Fruit fly (Drosophila melanogaster) whole organism, embryonic: ENCODE measurements around the gene Wdfy2.

Experiments
- CG10654 ChIP-seq: fragments of 200-800 bp; sonication (Bioruptor generic); optimal IDR thresholded peaks from 2 replicates; lab custom pipeline; 2016; ENCODE audit warnings: missing biosample characterization, missing genetic modification characterization
- CG11398 ChIP-seq: fragments of 200-800 bp; sonication (Bioruptor generic); optimal IDR thresholded peaks from 2 replicates; lab custom pipeline; 2016; ENCODE audit warnings: missing biosample characterization, missing genetic modification characterization
- CG11456 ChIP-seq: fragments of 200-800 bp; sonication (Bioruptor generic); IDR thresholded peaks from 3 replicates; pipeline ENCODE4 v1.3.6; 2022; ENCODE audit warnings: missing biosample characterization, missing genetic modification characterization
- CG13296 ChIP-seq: fragments of 200-800 bp; sonication (Bioruptor generic); optimal IDR thresholded peaks from 3 replicates; lab custom pipeline; 2018; ENCODE audit warnings: missing biosample characterization, mild to moderate bottlenecking, missing genetic modification characterization
- CG13775 ChIP-seq: fragments of 200-800 bp; sonication (Bioruptor generic); optimal IDR thresholded peaks from 3 replicates; lab custom pipeline; 2017; ENCODE audit warnings: missing biosample characterization, mild to moderate bottlenecking, missing genetic modification characterization
- CG1529 ChIP-seq: fragments of 200-800 bp; sonication (Bioruptor generic); optimal IDR thresholded peaks from 3 replicates; lab custom pipeline; 2018; ENCODE audit warnings: missing biosample characterization, missing genetic modification characterization
- CG15696 ChIP-seq: fragments of 200-800 bp; sonication (Bioruptor generic); optimal IDR thresholded peaks from 2 replicates; lab custom pipeline; 2019; ENCODE audit warnings: missing biosample characterization, mild to moderate bottlenecking, missing genetic modification characterization, moderate library complexity
- CG17802 ChIP-seq: fragments of 200-800 bp; sonication (Bioruptor generic); optimal IDR thresholded peaks from 2 replicates; lab custom pipeline; 2018; ENCODE audit warnings: missing biosample characterization, mild to moderate bottlenecking, missing genetic modification characterization, moderate library complexity
- CG17829 ChIP-seq: fragments of 200-800 bp; optimal IDR thresholded peaks from 2 replicates; lab custom pipeline; 2019; ENCODE audit warnings: missing biosample characterization, mild to moderate bottlenecking, missing genetic modification characterization, moderate library complexity
- CG18764 ChIP-seq: fragments of 200-800 bp; sonication (Bioruptor generic); optimal IDR thresholded peaks from 3 replicates; lab custom pipeline; 2016; ENCODE audit warnings: missing biosample characterization, missing genetic modification characterization
- CG2116 ChIP-seq: fragments of 200-800 bp; sonication (Bioruptor generic); optimal IDR thresholded peaks from 3 replicates; lab custom pipeline; 2018; ENCODE audit warnings: missing biosample characterization, mild to moderate bottlenecking, missing genetic modification characterization
- CG2889 ChIP-seq: fragments of 200-800 bp; sonication (Bioruptor generic); IDR thresholded peaks from 3 replicates; pipeline ENCODE4 v1.3.6; 2022; ENCODE audit warnings: missing biosample characterization, missing genetic modification characterization
- CG43689 ChIP-seq: fragments of 200-800 bp; sonication (Bioruptor generic); IDR thresholded peaks from 2 replicates; pipeline ENCODE4 v1.3.6; 2022; ENCODE audit warnings: missing biosample characterization, missing genetic modification characterization
- CG4424 ChIP-seq: fragments of 200-800 bp; sonication (Bioruptor generic); optimal IDR thresholded peaks from 3 replicates; lab custom pipeline; 2016; ENCODE audit warnings: missing biosample characterization, missing genetic modification characterization
- CG4730 ChIP-seq: fragments of 200-800 bp; sonication (Bioruptor generic); IDR thresholded peaks from 2 replicates; pipeline ENCODE4 v1.3.6; 2022; ENCODE audit warnings: missing biosample characterization, missing genetic modification characterization
- CG5180 ChIP-seq: fragments of 200-800 bp; sonication (Bioruptor generic); optimal IDR thresholded peaks from 3 replicates; lab custom pipeline; 2017; ENCODE audit warnings: missing biosample characterization, missing genetic modification characterization, mild to moderate bottlenecking, moderate library complexity, missing genetic modification reagents
- CG7271 ChIP-seq: fragments of 200-800 bp; sonication (Bioruptor generic); optimal IDR thresholded peaks from 2 replicates; lab custom pipeline; 2018; ENCODE audit warnings: missing biosample characterization, mild to moderate bottlenecking, missing genetic modification characterization, moderate library complexity
- CG7556 ChIP-seq: fragments of 200-800 bp; sonication (Bioruptor generic); optimal IDR thresholded peaks from 2 replicates; lab custom pipeline; 2017; ENCODE audit warnings: missing biosample characterization, mild to moderate bottlenecking, missing genetic modification characterization
- CG7839 ChIP-seq: fragments of 200-800 bp; sonication (Bioruptor generic); optimal IDR thresholded peaks from 3 replicates; lab custom pipeline; 2018; ENCODE audit warnings: missing biosample characterization, mild to moderate bottlenecking, missing genetic modification characterization, moderate library complexity
- CG8388 ChIP-seq: fragments of 200-800 bp; sonication (Bioruptor generic); optimal IDR thresholded peaks from 2 replicates; lab custom pipeline; 2019; ENCODE audit warnings: missing biosample characterization, mild to moderate bottlenecking, missing genetic modification characterization, moderate library complexity
- CG8924 ChIP-seq: fragments of 200-800 bp; optimal IDR thresholded peaks from 3 replicates; lab custom pipeline; 2019; ENCODE audit warnings: missing biosample characterization, mild to moderate bottlenecking, missing genetic modification characterization, moderate library complexity
- CG9797 ChIP-seq: fragments of 200-800 bp; sonication (Bioruptor generic); optimal IDR thresholded peaks from 3 replicates; lab custom pipeline; 2018; ENCODE audit warnings: missing biosample characterization, mild to moderate bottlenecking, missing genetic modification characterization
- Fer1 ChIP-seq: fragments of 200-800 bp; sonication (Bioruptor generic); optimal IDR thresholded peaks from 2 replicates; lab custom pipeline; 2017; ENCODE audit warnings: missing biosample characterization, mild to moderate bottlenecking, missing genetic modification characterization
- HLHmδ ChIP-seq: fragments of 200-800 bp; sonication (Bioruptor generic); optimal IDR thresholded peaks from 2 replicates; lab custom pipeline; 2018; ENCODE audit warnings: missing biosample characterization, mild to moderate bottlenecking, missing genetic modification characterization, moderate library complexity
- Hey ChIP-seq: fragments of 200-800 bp; sonication (Bioruptor generic); optimal IDR thresholded peaks from 3 replicates; lab custom pipeline; 2018; ENCODE audit warnings: missing biosample characterization, mild to moderate bottlenecking, missing genetic modification characterization
- MESR4 ChIP-seq: fragments of 200-800 bp; sonication (Bioruptor generic); optimal IDR thresholded peaks from 2 replicates; lab custom pipeline; 2018; ENCODE audit warnings: missing biosample characterization, mild to moderate bottlenecking, missing genetic modification characterization, moderate library complexity
- Oli ChIP-seq: fragments of 200-800 bp; sonication (Bioruptor generic); optimal IDR thresholded peaks from 2 replicates; lab custom pipeline; 2018; ENCODE audit warnings: missing biosample characterization, mild to moderate bottlenecking, missing genetic modification characterization, moderate library complexity
- PHDP ChIP-seq: fragments of 200-800 bp; sonication (Bioruptor generic); optimal IDR thresholded peaks from 3 replicates; lab custom pipeline; 2018; ENCODE audit warnings: missing biosample characterization, mild to moderate bottlenecking, missing genetic modification characterization, moderate library complexity
- Ssrp ChIP-seq: fragments of 200-800 bp; sonication (Bioruptor generic); optimal IDR thresholded peaks from 2 replicates; lab custom pipeline; 2018; ENCODE audit warnings: missing biosample characterization, mild to moderate bottlenecking, missing genetic modification characterization, moderate library complexity
- ac ChIP-seq: fragments of 200-800 bp; sonication (Bioruptor generic); optimal IDR thresholded peaks from 3 replicates; lab custom pipeline; 2017; ENCODE audit warnings: missing biosample characterization, mild to moderate bottlenecking, missing genetic modification characterization
- al ChIP-seq: fragments of 200-800 bp; sonication (Bioruptor generic); IDR thresholded peaks from 2 replicates; pipeline ENCODE4 v1.3.6; 2022; ENCODE audit warnings: missing biosample characterization, missing genetic modification characterization
- ap ChIP-seq: fragments of 200-800 bp; sonication (Bioruptor generic); IDR thresholded peaks from 2 replicates; pipeline ENCODE4 v1.3.6; 2022; ENCODE audit warnings: missing biosample characterization, missing genetic modification characterization
- az2 ChIP-seq: fragments of 200-800 bp; sonication (Bioruptor generic); optimal IDR thresholded peaks from 3 replicates; lab custom pipeline; 2016; ENCODE audit warnings: missing biosample characterization, missing genetic modification characterization
- bab2 ChIP-seq: fragments of 200-800 bp; sonication (Bioruptor generic); optimal IDR thresholded peaks from 2 replicates; lab custom pipeline; 2016; ENCODE audit warnings: missing biosample characterization, missing genetic modification characterization
- caup ChIP-seq: fragments of 200-800 bp; sonication (Bioruptor generic); optimal IDR thresholded peaks from 3 replicates; lab custom pipeline; 2017; ENCODE audit warnings: missing biosample characterization, mild to moderate bottlenecking, missing genetic modification characterization, moderate library complexity; ENCODE audit not compliant: severe bottlenecking
- cg ChIP-seq: fragments of 200-800 bp; sonication (Bioruptor generic); optimal IDR thresholded peaks from 3 replicates; lab custom pipeline; 2019; ENCODE audit warnings: missing biosample characterization, mild to moderate bottlenecking, missing genetic modification characterization, moderate library complexity
- ci ChIP-seq: fragments of 200-800 bp; sonication (Bioruptor generic); IDR thresholded peaks from 3 replicates; pipeline ENCODE4 v1.3.6; 2022; ENCODE audit warnings: missing biosample characterization, missing genetic modification characterization
- dmrt11E ChIP-seq: fragments of 200-800 bp; sonication (Bioruptor generic); optimal IDR thresholded peaks from 3 replicates; lab custom pipeline; 2018; ENCODE audit warnings: missing biosample characterization, mild to moderate bottlenecking, missing genetic modification characterization, moderate library complexity
- dysf ChIP-seq: fragments of 200-800 bp; sonication (Bioruptor generic); IDR thresholded peaks from 3 replicates; pipeline ENCODE4 v1.3.6; 2022; ENCODE audit warnings: missing biosample characterization, missing genetic modification characterization
- esg ChIP-seq: fragments of 200-800 bp; sonication (Bioruptor generic); conservative IDR thresholded peaks from 2 replicates; pipeline ENCODE4 v1.3.6; 2022; ENCODE audit warnings: missing biosample characterization, missing genetic modification characterization
- gro ChIP-seq: fragments of 200-800 bp; sonication (Bioruptor generic); optimal IDR thresholded peaks from 2 replicates; lab custom pipeline; 2016; ENCODE audit warnings: missing biosample characterization, missing genetic modification characterization
- lola ChIP-seq, 3 experiments: fragments of >200 bp in 2 of 3; fragments of 200-800 bp in 1 of 3; sonication (Bioruptor generic) in 1 of 3; optimal IDR thresholded peaks; 2 replicates each; lab custom pipeline; 2017 to 2019; ENCODE audit warnings: missing biosample characterization in 3 of 3, missing genetic modification characterization in 3 of 3, mild to moderate bottlenecking in 1 of 3, moderate library complexity in 1 of 3
- lov ChIP-seq, 2 experiments: fragments of 200-800 bp in 1 of 2; fragments of >200 bp in 1 of 2; sonication (Bioruptor generic) in 1 of 2; IDR thresholded peaks in 1 of 2; optimal IDR thresholded peaks in 1 of 2; 2 replicates in 1 of 2; 3 replicates in 1 of 2; pipeline versions ENCODE4 v1.3.6 to Lab custom; 2017 to 2022; ENCODE audit warnings: missing biosample characterization in 1 of 2, missing genetic modification characterization in 1 of 2
- nau ChIP-seq: fragments of 200-800 bp; sonication (Bioruptor generic); optimal IDR thresholded peaks from 3 replicates; lab custom pipeline; 2017; ENCODE audit warnings: missing biosample characterization, mild to moderate bottlenecking, missing genetic modification characterization, missing genetic modification reagents
- nom ChIP-seq: fragments of 200-800 bp; sonication (Bioruptor generic); optimal IDR thresholded peaks from 2 replicates; lab custom pipeline; 2017; ENCODE audit warnings: missing biosample characterization, missing genetic modification characterization, mild to moderate bottlenecking, moderate library complexity, missing genetic modification reagents
- prd ChIP-seq, 3 experiments: fragments of >200 bp in 2 of 3; fragments of 200-800 bp in 1 of 3; sonication (Bioruptor generic) in 1 of 3; optimal IDR thresholded peaks in 2 of 3; IDR thresholded peaks in 1 of 3; 2 replicates in 2 of 3; 3 replicates in 1 of 3; pipeline versions ENCODE4 v1.3.6 to Lab custom; 2017 to 2022; ENCODE audit warnings: missing biosample characterization in 1 of 3, missing genetic modification characterization in 1 of 3
- sim ChIP-seq: fragments of 200-800 bp; sonication (Bioruptor generic); IDR thresholded peaks from 2 replicates; pipeline ENCODE4 v1.3.6; 2022; ENCODE audit warnings: missing biosample characterization, missing genetic modification characterization
- vvl ChIP-seq: fragments of 200-800 bp; sonication (Bioruptor generic); IDR thresholded peaks from 2 replicates; pipeline ENCODE4 v1.3.6; 2022; ENCODE audit warnings: missing biosample characterization, missing genetic modification characterization
- wek ChIP-seq: fragments of 200-800 bp; sonication (Bioruptor generic); optimal IDR thresholded peaks from 3 replicates; lab custom pipeline; 2018; ENCODE audit warnings: missing biosample characterization, mild to moderate bottlenecking, missing genetic modification characterization, moderate library complexity

Wdfy2 gene

DNA sequence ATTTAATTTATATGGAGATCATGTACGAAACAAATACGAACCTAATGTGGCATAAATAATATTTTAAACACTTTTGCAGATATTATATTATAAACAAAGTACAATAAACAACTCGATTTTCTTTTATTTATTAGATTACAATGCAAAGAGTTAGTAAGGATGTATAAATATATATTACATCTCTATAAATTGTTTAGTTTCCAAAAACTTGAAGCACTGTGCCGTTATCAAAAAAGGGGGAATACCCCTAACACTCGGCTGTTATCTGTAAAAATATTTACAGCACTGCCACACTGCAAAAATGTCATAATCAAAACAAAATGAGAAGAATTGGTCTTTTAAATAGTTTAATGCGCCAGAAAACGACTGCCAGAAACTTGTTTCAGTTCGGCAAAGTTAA, 5.4 kb downstream of the Wdfy2 start, which contains the start of gene CG5188 (continued):
- peak; percentile 17 for TF ChIP-seq CG15696 (tag; lab: Kevin White, UChicago)
- peak; percentile 43 for TF ChIP-seq MESR4 (GFP tag; lab: Kevin White, UChicago)
- TF ChIP-seq CG17802 (tag; lab: Kevin White, UChicago) = no peak
- peak; percentile 34 for TF ChIP-seq CG13296
- peak; percentile 26 for TF ChIP-seq Ssrp (tag; lab: Kevin White, UChicago)
- no peak for TF ChIP-seq CG4730 (GFP tag; lab: Robert Waterston, UW)
- TF ChIP-seq CG11398 = no peak
- TF ChIP-seq Hey (tag; lab: Kevin White, UChicago) = no peak
- TF ChIP-seq CG5180 (GFP tag; lab: Kevin White, UChicago) = no peak
- no peak for TF ChIP-seq HLHmδ
- TF ChIP-seq CG1529 (GFP tag; lab: Kevin White, UChicago) = peak; percentile 9
- peak; percentile 63 for TF ChIP-seq PHDP (tag; lab: Kevin White, UChicago)
- TF ChIP-seq CG2889 (GFP tag; lab: Robert Waterston, UW) = no peak
- TF ChIP-seq CG7271 (tag; lab: Kevin White, UChicago) = peak; percentile 20
- peak; percentile 52 for TF ChIP-seq CG9797 (GFP tag; lab: Kevin White, UChicago)
- TF ChIP-seq CG18764 = peak; percentile 43
- peak; percentile 42 for TF ChIP-seq dmrt11E (tag; lab: Kevin White, UChicago)
- TF ChIP-seq bab2 (GFP tag; lab: Kevin White, UChicago) = no peak
- TF ChIP-seq vvl = peak; percentile 79
- TF ChIP-seq CG10654 = peak; percentile 26
- peak; percentile 19 for TF ChIP-seq CG4424 (GFP tag; lab: Kevin White, UChicago)
- no peak for TF ChIP-seq CG43689 (GFP tag; lab: Robert Waterston, UW)
- peak; percentile 49 for TF ChIP-seq nom (GFP tag; lab: Kevin White, UChicago)
- peak; percentile 60 for TF ChIP-seq CG7556 (GFP tag; lab: Kevin White, UChicago)
- TF ChIP-seq sim (GFP tag; lab: Robert Waterston, UW) = no peak
- TF ChIP-seq prd (optimal IDR thresholded peaks at IDR 0.05; lab: Kevin White, UChicago) = no peak
- 0 out of 3 replicates have a peak, but pooled peaks have one; percentile 23 for TF ChIP-seq prd (GFP tag; IDR thresholded peaks at IDR 0.05; lab: Robert Waterston, UW)
- TF ChIP-seq gro (GFP tag; lab: Kevin White, UChicago) = no peak
- peak; percentile 68 for TF ChIP-seq az2
- TF ChIP-seq lola (GFP tag; optimal IDR thresholded peaks at IDR 0.05; lab: Kevin White, UChicago) = peak in 1 of 3 experiments; percentile 37
- TF ChIP-seq CG8388 (GFP tag; lab: Kevin White, UChicago) = peak; percentile 99
- peak; percentile 53 for TF ChIP-seq CG8924
- no peak; the same call in 2 of the 3 replicates for TF ChIP-seq dysf (GFP tag; lab: Robert Waterston, UW)
- peak; percentile 19 for TF ChIP-seq Oli
- TF ChIP-seq CG13775 (GFP tag; lab: Kevin White, UChicago) = peak; percentile 29
- no peak for TF ChIP-seq esg
- no peak for TF ChIP-seq CG11456
- no peak for TF ChIP-seq ac
- TF ChIP-seq ci (GFP tag; lab: Robert Waterston, UW) = peak; percentile 73; the same call in 2 of the 3 replicates
- no peak for TF ChIP-seq lov (optimal IDR thresholded peaks at IDR 0.05; lab: Kevin White, UChicago)
- TF ChIP-seq lov (GFP tag; IDR thresholded peaks at IDR 0.05; lab: Robert Waterston, UW) = no peak
- TF ChIP-seq nau (GFP tag; lab: Kevin White, UChicago) = peak; percentile 10
- peak; percentile 63 for TF ChIP-seq CG7839 (tag; lab: Kevin White, UChicago)
- peak; percentile 23 for TF ChIP-seq CG2116 (GFP tag; lab: Kevin White, UChicago)
- TF ChIP-seq Fer1 = peak; percentile 48
- peak; percentile 68 for TF ChIP-seq CG17829 (tag; lab: Kevin White, UChicago)
- peak; percentile 47 for TF ChIP-seq caup (GFP tag; lab: Kevin White, UChicago)
- peak; percentile 98 for TF ChIP-seq wek (GFP tag; lab: Kevin White, UChicago)
- no peak for TF ChIP-seq ap (GFP tag; lab: Robert Waterston, UW)
- TF ChIP-seq al (GFP tag; lab: Robert Waterston, UW) = 0 out of 2 replicates have a peak, but pooled peaks have one; percentile 31
- TF ChIP-seq cg (GFP tag; lab: Kevin White, UChicago) = no peak
